Worm (Caenorhabditis elegans) whole organism, L2 larva: ENCODE measurements around the gene T11F9.22.

Experiments used
- C34F6.9 ChIP-seq: fragments of 150-350 bp; optimal IDR thresholded peaks from 2 replicates; lab custom pipeline; 2014; ENCODE audit warnings: missing biosample characterization, missing genetic modification characterization
- F13H6.1 ChIP-seq: sonication (generic microtip); optimal IDR thresholded peaks from 2 replicates; lab custom pipeline; 2016; ENCODE audit warnings: missing genetic modification characterization, missing compliant biosample characterization
- Y55F3AM.14 ChIP-seq: fragments of 200-800 bp; sonication (Bioruptor generic); optimal IDR thresholded peaks from 2 replicates; lab custom pipeline; 2018; ENCODE audit warnings: mild to moderate bottlenecking, missing genetic modification characterization, missing compliant biosample characterization
- ZK546.5 ChIP-seq: sonication (generic microtip); optimal IDR thresholded peaks from 2 replicates; lab custom pipeline; 2017; ENCODE audit warnings: missing biosample characterization, missing genetic modification characterization
- alr-1 ChIP-seq: fragments of 150-350 bp; optimal IDR thresholded peaks from 2 replicates; lab custom pipeline; 2014; ENCODE audit warnings: missing biosample characterization, missing genetic modification characterization
- ceh-16 ChIP-seq: fragments of 150-350 bp; optimal IDR thresholded peaks from 2 replicates; lab custom pipeline; 2014; ENCODE audit warnings: missing biosample characterization, missing genetic modification characterization
- ceh-82 ChIP-seq: fragments of 150-350 bp; optimal IDR thresholded peaks from 2 replicates; lab custom pipeline; 2014; ENCODE audit warnings: missing biosample characterization, missing genetic modification characterization
- crh-2 ChIP-seq: sonication (generic microtip); optimal IDR thresholded peaks from 2 replicates; lab custom pipeline; 2017; ENCODE audit warnings: missing biosample characterization, missing genetic modification characterization
- egl-27 ChIP-seq: sonication (generic microtip); optimal IDR thresholded peaks from 3 replicates; lab custom pipeline; 2017; ENCODE audit warnings: missing biosample characterization, missing genetic modification reagents, missing genetic modification characterization
- elt-1 ChIP-seq: fragments of 150-350 bp; optimal IDR thresholded peaks from 2 replicates; lab custom pipeline; 2014; ENCODE audit warnings: missing biosample characterization, missing genetic modification characterization
- lin-11 ChIP-seq: fragments of 150-350 bp; sonication (generic microtip); optimal IDR thresholded peaks from 2 replicates; lab custom pipeline; 2014; ENCODE audit warnings: missing biosample characterization, missing genetic modification characterization, inconsistent platforms, mixed read lengths
- lin-13 ChIP-seq: fragments of 150-350 bp; optimal IDR thresholded peaks from 2 replicates; lab custom pipeline; 2014; ENCODE audit warnings: missing biosample characterization, missing genetic modification reagents, missing genetic modification characterization
- lin-39 ChIP-seq: fragments of 150-350 bp; optimal IDR thresholded peaks from 2 replicates; lab custom pipeline; 2014; ENCODE audit warnings: missing biosample characterization, missing genetic modification reagents, missing genetic modification characterization
- lsy-2 ChIP-seq, 2 experiments: fragments of 150-350 bp in 1 of 2; sonication (generic microtip) in 1 of 2; optimal IDR thresholded peaks; 2 replicates each; lab custom pipeline; 2014 to 2017; ENCODE audit warnings: missing biosample characterization in 2 of 2, missing genetic modification characterization in 2 of 2
- mab-5 ChIP-seq: fragments of 150-350 bp; optimal IDR thresholded peaks from 2 replicates; lab custom pipeline; 2014; ENCODE audit warnings: missing biosample characterization, missing genetic modification characterization
- mdl-1 ChIP-seq, 2 experiments: fragments of 150-350 bp in 1 of 2; sonication (generic microtip) in 1 of 2; optimal IDR thresholded peaks; 2 replicates each; lab custom pipeline; 2017; ENCODE audit warnings: missing biosample characterization in 2 of 2, missing genetic modification characterization in 2 of 2
- nhr-10 ChIP-seq: sonication (generic microtip); optimal IDR thresholded peaks from 2 replicates; lab custom pipeline; 2017; ENCODE audit warnings: missing biosample characterization, missing genetic modification characterization
- nhr-11 ChIP-seq: fragments of 150-350 bp; optimal IDR thresholded peaks from 2 replicates; lab custom pipeline; 2014; ENCODE audit warnings: missing biosample characterization, missing genetic modification characterization
- nhr-12 ChIP-seq: fragments of 150-350 bp; optimal IDR thresholded peaks from 2 replicates; lab custom pipeline; 2014; ENCODE audit warnings: missing biosample characterization, missing genetic modification characterization
- nhr-129 ChIP-seq: fragments of 150-350 bp; optimal IDR thresholded peaks from 2 replicates; lab custom pipeline; 2014; ENCODE audit warnings: missing biosample characterization, missing genetic modification characterization
- nhr-23 ChIP-seq: fragments of 150-350 bp; optimal IDR thresholded peaks from 2 replicates; lab custom pipeline; 2014; ENCODE audit warnings: missing biosample characterization, missing genetic modification reagents, missing genetic modification characterization
- nhr-237 ChIP-seq: fragments of 150-350 bp; optimal IDR thresholded peaks from 2 replicates; lab custom pipeline; 2014; ENCODE audit warnings: missing biosample characterization, missing genetic modification characterization
- nhr-77 ChIP-seq: fragments of 150-350 bp; optimal IDR thresholded peaks from 2 replicates; lab custom pipeline; 2014; ENCODE audit warnings: missing biosample characterization, missing genetic modification characterization
- sem-4 ChIP-seq: fragments of 150-350 bp; optimal IDR thresholded peaks from 2 replicates; lab custom pipeline; 2014; ENCODE audit warnings: missing biosample characterization, missing genetic modification reagents, missing genetic modification characterization
- skn-1 ChIP-seq: sonication (generic microtip); optimal IDR thresholded peaks from 2 replicates; lab custom pipeline; 2017; ENCODE audit warnings: missing biosample characterization, missing genetic modification characterization
- sma-9 ChIP-seq, 2 experiments: fragments of 150-350 bp in 1 of 2; sonication (generic microtip) in 1 of 2; optimal IDR thresholded peaks; 2 replicates each; lab custom pipeline; 2014 to 2016; ENCODE audit warnings: missing genetic modification characterization in 2 of 2, mild to moderate bottlenecking in 1 of 2, missing biosample characterization in 1 of 2, missing compliant biosample characterization in 1 of 2, missing genetic modification reagents in 1 of 2, moderate library complexity in 1 of 2
- snpc-4 ChIP-seq: fragments of 150-350 bp; optimal IDR thresholded peaks from 2 replicates; lab custom pipeline; 2014; ENCODE audit warnings: missing biosample characterization, missing genetic modification characterization
- unc-39 ChIP-seq: fragments of 150-350 bp; optimal IDR thresholded peaks from 2 replicates; lab custom pipeline; 2014; ENCODE audit warnings: missing biosample characterization, missing genetic modification characterization
- unc-55 ChIP-seq: fragments of 150-350 bp; sonication (generic microtip); optimal IDR thresholded peaks from 3 replicates; lab custom pipeline; 2014; ENCODE audit warnings: missing biosample characterization, missing genetic modification reagents, missing genetic modification characterization
- unc-62 ChIP-seq: fragments of 150-350 bp; optimal IDR thresholded peaks from 2 replicates; lab custom pipeline; 2014; ENCODE audit warnings: missing biosample characterization, missing genetic modification reagents, missing genetic modification characterization
- zag-1 ChIP-seq: fragments of 150-350 bp; optimal IDR thresholded peaks from 2 replicates; lab custom pipeline; 2014; ENCODE audit warnings: missing biosample characterization, missing genetic modification characterization
- ztf-1 ChIP-seq: fragments of 200-800 bp; sonication (Bioruptor generic); conservative IDR thresholded peaks from 2 replicates; pipeline ENCODE4 v1.3.6; 2022; ENCODE audit warnings: missing genetic modification characterization, missing compliant biosample characterization
- ztf-4 ChIP-seq: fragments of 150-350 bp; optimal IDR thresholded peaks from 2 replicates; lab custom pipeline; 2014; ENCODE audit warnings: missing biosample characterization, missing genetic modification characterization

Gene T11F9.22

ce11 chrV:11439202-11439601 lies 40.3 kb upstream of the T11F9.22 start:
- no peak for TF ChIP-seq sem-4 (tag; lab: Kevin White, UChicago)
- no peak for TF ChIP-seq Y55F3AM.14 (GFP tag; lab: Kevin White, UChicago)
- no peak for TF ChIP-seq egl-27 (tag; lab: Kevin White, UChicago)
- TF ChIP-seq lsy-2 (tag; optimal IDR thresholded peaks at IDR 0.05; lab: Kevin White, UChicago) = no peak
- no peak for TF ChIP-seq zag-1

DNA sequence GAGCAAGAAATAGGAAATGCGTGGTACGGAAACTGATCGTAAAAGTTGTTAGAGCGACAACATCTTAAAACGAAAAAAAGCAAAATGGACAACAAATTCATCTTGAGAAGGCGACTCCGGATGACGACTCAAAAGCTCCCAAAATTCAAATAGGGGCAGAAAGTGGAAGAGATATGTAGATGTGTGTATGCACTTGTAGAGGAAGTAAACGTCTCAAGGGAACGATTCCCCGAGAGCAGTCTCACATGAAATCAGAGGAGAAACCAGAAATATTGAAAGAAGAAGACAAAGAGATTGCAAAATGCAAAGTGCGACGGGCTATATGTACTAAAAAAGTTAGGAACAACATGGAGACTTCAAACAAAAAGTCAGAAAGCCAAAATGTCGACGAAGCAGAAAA lies 36.0 kb upstream of the T11F9.22 start, which contains the start of gene F57B7.2:
F57B7.2 (minus strand) TSS at position 101 of the 400 bp plus-strand sequence.
- no peak for TF ChIP-seq ceh-82
- TF ChIP-seq ZK546.5 (tag; lab: Kevin White, UChicago) = no peak
- TF ChIP-seq F13H6.1 = no peak
- no peak for TF ChIP-seq snpc-4 (tag; lab: Kevin White, UChicago)
- no peak for TF ChIP-seq lin-39 (tag; lab: Kevin White, UChicago)
- TF ChIP-seq sma-9 (GFP tag; optimal IDR thresholded peaks at IDR 0.05; lab: Kevin White, UChicago) = peak; percentile 7
- no peak for TF ChIP-seq sma-9 (tag; optimal IDR thresholded peaks at IDR 0.05; lab: Kevin White, UChicago)
- no peak for TF ChIP-seq nhr-237 (tag; lab: Kevin White, UChicago)
- no peak for TF ChIP-seq nhr-23
- no peak for TF ChIP-seq egl-27 (tag; lab: Kevin White, UChicago)
- no peak for TF ChIP-seq nhr-10 (tag; lab: Kevin White, UChicago)
- no peak for TF ChIP-seq alr-1 (tag; lab: Kevin White, UChicago)
- TF ChIP-seq lsy-2 (tag; optimal IDR thresholded peaks at IDR 0.05; lab: Kevin White, UChicago) = no peak
- no peak for TF ChIP-seq elt-1 (tag; lab: Kevin White, UChicago)
- peak; percentile 2 for TF ChIP-seq mab-5 (tag; lab: Kevin White, UChicago)
- no peak for TF ChIP-seq zag-1
- TF ChIP-seq, all 48 proteins: peak for 2

ce11 chrV:11445375-11445774 lies 34.1 kb upstream of the T11F9.22 start:
- TF ChIP-seq lin-13 (GFP tag; lab: Kevin White, UChicago) = peak; percentile 22
- TF ChIP-seq skn-1 (tag; lab: Kevin White, UChicago) = no peak
- TF ChIP-seq unc-55 (GFP tag; lab: Kevin White, UChicago) = peak; percentile 61
- TF ChIP-seq nhr-11 = no peak
- peak; percentile 58 for TF ChIP-seq zag-1
- TF ChIP-seq lsy-2 (tag; optimal IDR thresholded peaks at IDR 0.05; lab: Kevin White, UChicago) = peak in 1 of 2 experiments; percentile 5
- TF ChIP-seq C34F6.9 (tag; lab: Kevin White, UChicago) = peak; percentile 43
- TF ChIP-seq mdl-1 (tag; optimal IDR thresholded peaks at IDR 0.05; lab: Kevin White, UChicago) = peak in 1 of 2 experiments; percentile 29
- TF ChIP-seq ztf-4 (tag; lab: Kevin White, UChicago) = no peak
- TF ChIP-seq unc-62 (GFP tag; lab: Kevin White, UChicago) = no peak
- peak; percentile 23 for TF ChIP-seq sem-4 (tag; lab: Kevin White, UChicago)
- TF ChIP-seq mab-5 (tag; lab: Kevin White, UChicago) = peak; percentile 14
- TF ChIP-seq sma-9 (GFP tag; optimal IDR thresholded peaks at IDR 0.05; lab: Kevin White, UChicago) = peak; percentile 14
- no peak for TF ChIP-seq sma-9 (tag; optimal IDR thresholded peaks at IDR 0.05; lab: Kevin White, UChicago)
- TF ChIP-seq F13H6.1 = peak; percentile 75

ce11 chrV:11446297-11446696 lies 33.2 kb upstream of the T11F9.22 start, which contains the start of gene mig-17:
TSS of gene mig-17 (plus strand) at chrV:11446685.
- TF ChIP-seq F13H6.1 (peak; percentile 56), ztf-1 (no peak), sma-9 (GFP tag; optimal IDR thresholded peaks at IDR 0.05; lab: Kevin White, UChicago) (peak; percentile 7), sma-9 (tag; optimal IDR thresholded peaks at IDR 0.05; lab: Kevin White, UChicago) (no peak), nhr-129 (tag; lab: Kevin White, UChicago) (peak; percentile 31)

DNA sequence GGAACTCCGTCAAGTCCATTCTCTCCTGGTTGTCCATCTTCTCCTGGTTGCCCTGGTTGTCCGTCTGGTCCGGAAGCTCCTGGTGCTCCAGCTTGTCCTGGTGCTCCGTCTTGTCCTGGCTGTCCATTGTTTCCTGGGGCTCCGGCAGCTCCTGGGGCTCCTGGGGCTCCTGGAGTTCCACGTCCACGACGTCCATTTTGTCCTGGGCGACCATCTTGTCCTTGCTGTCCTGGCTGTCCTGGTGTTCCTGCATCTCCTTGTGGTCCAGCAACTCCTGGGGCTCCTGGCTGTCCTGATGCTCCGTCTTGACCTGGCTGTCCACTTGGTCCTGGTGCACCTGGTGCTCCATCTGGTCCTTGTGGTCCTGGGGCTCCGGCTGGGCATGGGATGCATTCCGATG lies 30.1 kb upstream of the T11F9.22 start:
- TF ChIP-seq crh-2 (tag; lab: Kevin White, UChicago) (no peak), mab-5 (tag; lab: Kevin White, UChicago) (no peak), skn-1 (tag; lab: Kevin White, UChicago) (no peak), C34F6.9 (tag; lab: Kevin White, UChicago) (no peak), ceh-16 (tag; lab: Kevin White, UChicago) (no peak), lin-11 (tag; lab: Kevin White, UChicago) (no peak), nhr-11 (no peak), lin-39 (tag; lab: Kevin White, UChicago) (no peak), sma-9 (GFP tag; optimal IDR thresholded peaks at IDR 0.05; lab: Kevin White, UChicago) (no peak), sma-9 (tag; optimal IDR thresholded peaks at IDR 0.05; lab: Kevin White, UChicago) (no peak), unc-39 (tag; lab: Kevin White, UChicago) (no peak), nhr-77 (tag; lab: Kevin White, UChicago) (no peak), unc-62 (GFP tag; lab: Kevin White, UChicago) (no peak), nhr-12 (tag; lab: Kevin White, UChicago) (no peak)
